Fruit fly (Drosophila melanogaster): ENCODE results near the gene CG43445.

The CG43445 gene

DNA sequence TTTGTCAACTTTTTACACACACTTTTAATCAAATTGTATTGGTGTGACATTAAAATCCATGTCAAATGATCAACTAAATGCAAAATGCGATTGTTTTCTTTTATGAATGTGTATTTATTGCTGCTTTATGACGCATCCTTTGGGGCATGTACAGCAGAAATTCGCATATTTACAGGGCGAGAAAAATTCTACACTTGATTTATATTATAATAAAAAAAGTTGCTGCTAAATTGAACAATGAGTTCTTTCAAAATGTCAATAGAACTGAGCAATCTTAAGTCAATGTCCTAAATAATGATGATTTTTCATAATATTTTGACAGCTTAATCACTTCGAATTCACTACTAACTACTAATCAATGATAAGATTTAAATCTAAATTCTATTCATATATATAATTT, at the start of gene CG43445:
Gene CG43445 (plus strand): TSS at position 301 of the 400 bp plus-strand sequence.
- TF ChIP-seq Ets97D (GFP tag; optimal IDR thresholded peaks at IDR 0.05): no peak
- TF ChIP-seq slbo (GFP tag; IDR thresholded peaks at IDR 0.05): no peak
- no peak for TF ChIP-seq CG3838 (GFP tag; optimal IDR thresholded peaks at IDR 0.05)
- no peak for TF ChIP-seq CG7786 (GFP tag; optimal IDR thresholded peaks at IDR 0.05)
- TF ChIP-seq E2f2 (GFP tag; IDR thresholded peaks at IDR 0.05): no peak
- no peak for TF ChIP-seq CG6175 (GFP tag; IDR thresholded peaks at IDR 0.05)
- TF ChIP-seq fd64A (GFP tag; optimal IDR thresholded peaks at IDR 0.05): no peak
- TF ChIP-seq hth (optimal IDR thresholded peaks at IDR 0.05): no peak

DNA sequence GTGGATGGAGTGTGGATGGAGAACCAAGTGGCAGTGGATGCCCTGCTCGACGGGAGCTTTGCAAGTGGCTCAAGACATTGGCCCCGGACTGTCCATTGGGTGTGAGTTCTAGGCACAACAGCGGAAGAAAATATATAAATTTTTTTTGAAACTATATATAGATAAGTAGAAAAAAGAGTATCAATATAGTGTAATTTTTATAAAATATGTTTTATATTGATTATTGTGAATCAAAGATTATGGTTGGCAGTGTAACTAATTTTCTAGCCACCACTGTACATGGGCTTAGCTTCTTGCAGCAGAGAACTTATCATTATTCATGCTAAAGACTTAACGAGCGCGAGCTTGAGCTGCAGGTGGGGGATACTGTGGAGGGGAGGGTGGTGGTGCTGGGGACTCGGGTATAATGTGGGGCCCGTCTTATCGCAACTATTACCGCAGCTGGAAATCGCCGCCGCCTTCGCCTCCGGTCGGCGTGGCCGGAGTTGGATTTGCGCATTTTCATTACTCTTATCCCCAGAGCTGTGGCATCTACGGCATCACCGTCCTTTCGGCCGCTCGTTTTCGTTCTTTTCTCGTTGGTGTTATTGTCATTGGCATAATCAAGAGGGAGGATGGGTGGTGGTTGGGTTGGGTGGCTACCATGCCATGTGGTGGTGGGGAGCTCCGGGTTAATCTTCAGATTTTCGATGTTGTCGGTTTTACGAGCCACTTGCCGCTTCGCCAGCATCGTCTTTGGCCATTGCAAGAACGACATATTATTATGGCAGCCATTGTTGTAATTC, 49.1 kb upstream of the CG43445 start:
- TF ChIP-seq sc (optimal IDR thresholded peaks at IDR 0.05): no peak
- no peak for TF ChIP-seq sc (GFP tag; optimal IDR thresholded peaks at IDR 0.05)
- TF ChIP-seq abd-A (tag; optimal IDR thresholded peaks at IDR 0.05): peak; percentile 96
- TF ChIP-seq Hr51 (GFP tag; optimal IDR thresholded peaks at IDR 0.05): peak in 1 of 2 experiments; percentile 23
- peak; percentile 62 for TF ChIP-seq Hmr (GFP tag; optimal IDR thresholded peaks at IDR 0.05)
- TF ChIP-seq CG7745 (tag; optimal IDR thresholded peaks at IDR 0.05): no peak
- TF ChIP-seq Lpt (GFP tag; optimal IDR thresholded peaks at IDR 0.05): no peak
- peak; percentile 11 for TF ChIP-seq CG15514 (GFP tag; optimal IDR thresholded peaks at IDR 0.05)
- no peak for TF ChIP-seq Bdp1 (GFP tag; optimal IDR thresholded peaks at IDR 0.05)
- peak; percentile 37; the same call in 1 of the 2 replicates for TF ChIP-seq stc (GFP tag; IDR thresholded peaks at IDR 0.05)
- peak; percentile 65 for TF ChIP-seq Deaf1 (tag; optimal IDR thresholded peaks at IDR 0.05)
- TF ChIP-seq seq (GFP tag; IDR thresholded peaks at IDR 0.05): 0 out of 2 replicates have a peak, but pooled peaks have one; percentile 28
- TF ChIP-seq esg (GFP tag; conservative IDR thresholded peaks at IDR 0.05): peak; percentile 15; the same call in 1 of the 2 replicates
- peak; percentile 53 for TF ChIP-seq CG2678 (tag; optimal IDR thresholded peaks at IDR 0.05)
- TF ChIP-seq CG32532 (GFP tag; IDR thresholded peaks at IDR 0.05): peak; percentile 54; the same call in 1 of the 2 replicates
- TF ChIP-seq cwo (GFP tag; optimal IDR thresholded peaks at IDR 0.05): peak; percentile 31
- 0 out of 2 replicates have a peak, but pooled peaks have one; percentile 9 for TF ChIP-seq E2f2 (GFP tag; IDR thresholded peaks at IDR 0.05)
- peak; percentile 20; the same call in 1 of the 2 replicates for TF ChIP-seq HLH3B (GFP tag; IDR thresholded peaks at IDR 0.05)
- TF ChIP-seq ATbp (GFP tag; optimal IDR thresholded peaks at IDR 0.05): peak; percentile 7
- TF ChIP-seq dmrt99B (tag; optimal IDR thresholded peaks at IDR 0.05): peak; percentile 32
- peak; percentile 7 for TF ChIP-seq CG9727 (GFP tag; optimal IDR thresholded peaks at IDR 0.05)
- 0 out of 2 replicates have a peak, but pooled peaks have one; percentile 26 for TF ChIP-seq CG14014 (GFP tag; IDR thresholded peaks at IDR 0.05)
- TF ChIP-seq zfh2 (GFP tag; optimal IDR thresholded peaks at IDR 0.05): no peak
- TF ChIP-seq ara (GFP tag; IDR thresholded peaks at IDR 0.05): 0 out of 2 replicates have a peak, but pooled peaks have one; percentile 2
- TF ChIP-seq grau (tag; optimal IDR thresholded peaks at IDR 0.05): peak; percentile 38
- TF ChIP-seq CG13894 (tag; optimal IDR thresholded peaks at IDR 0.05): peak; percentile 26
- peak; percentile 8 for TF ChIP-seq CG15269 (tag; optimal IDR thresholded peaks at IDR 0.05)
- TF ChIP-seq CG17385 (GFP tag; optimal IDR thresholded peaks at IDR 0.05): peak; percentile 10
- TF ChIP-seq gfzf (GFP tag; optimal IDR thresholded peaks at IDR 0.05): no peak
- TF ChIP-seq CG6272 (GFP tag; IDR thresholded peaks at IDR 0.05): no peak
- TF ChIP-seq CG7556 (GFP tag; optimal IDR thresholded peaks at IDR 0.05): peak; percentile 48
- TF ChIP-seq CG8290 (GFP tag; optimal IDR thresholded peaks at IDR 0.05): no peak
- no peak for TF ChIP-seq CG8290 (tag; optimal IDR thresholded peaks at IDR 0.05)
- peak; percentile 18 for TF ChIP-seq Oli (tag; optimal IDR thresholded peaks at IDR 0.05)
- TF ChIP-seq scrt (GFP tag; optimal IDR thresholded peaks at IDR 0.05): peak; percentile 76
- TF ChIP-seq row (GFP tag; IDR thresholded peaks at IDR 0.05): peak; percentile 58; the same call in 1 of the 3 replicates
- TF ChIP-seq BEAF-32 (GFP tag; optimal IDR thresholded peaks at IDR 0.05): no peak
- peak; percentile 24 for TF ChIP-seq Ets65A (GFP tag)
- TF ChIP-seq Hand (GFP tag; optimal IDR thresholded peaks at IDR 0.05): peak; percentile 4
- TF ChIP-seq jumu (GFP tag; optimal IDR thresholded peaks at IDR 0.05): no peak
- TF ChIP-seq dysf (GFP tag; IDR thresholded peaks at IDR 0.05): peak; percentile 62

Data from whole organism, embryonic.